Worm (Caenorhabditis elegans): Measurements from ENCODE around the gene C17B7.8.

DNA sequence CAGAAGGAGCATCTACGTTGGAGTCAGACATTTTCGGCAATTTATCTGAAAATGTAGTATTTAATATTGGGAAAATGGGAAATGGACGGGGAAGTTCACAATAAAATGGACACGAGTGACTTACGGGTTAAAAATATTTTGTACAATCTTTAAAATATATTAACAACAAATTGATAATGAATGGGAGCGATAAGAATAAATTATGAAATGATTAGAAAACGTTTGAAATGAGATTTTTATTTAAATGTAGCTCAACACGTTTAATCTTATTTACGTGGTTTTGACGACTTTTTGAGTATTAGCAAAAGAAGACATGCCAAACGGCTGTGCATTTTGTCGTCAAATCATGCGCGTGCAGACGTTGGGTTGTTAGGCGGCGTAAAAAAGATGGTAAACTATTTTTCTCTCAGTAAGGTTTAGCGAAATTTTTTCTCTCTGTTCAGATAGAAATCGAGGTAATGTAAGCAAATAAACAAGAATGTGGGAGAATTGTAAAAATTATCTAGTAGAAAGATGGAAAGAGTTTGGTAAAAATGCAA is 45.9 kb downstream of the C17B7.8 start, which contains the start of gene fbxa-64:
- TF ChIP-seq elt-3 (tag; optimal IDR thresholded peaks at IDR 0.05) = no peak
- no peak for TF ChIP-seq pha-4 (tag; optimal IDR thresholded peaks at IDR 0.05)
- TF ChIP-seq blmp-1 (tag; optimal IDR thresholded peaks at IDR 0.05) = no peak
- TF ChIP-seq snpc-4 (tag; optimal IDR thresholded peaks at IDR 0.05) = no peak
- no peak for TF ChIP-seq nhr-12 (tag; optimal IDR thresholded peaks at IDR 0.05)
- TF ChIP-seq zip-8 (tag; optimal IDR thresholded peaks at IDR 0.05) = no peak
- TF ChIP-seq tbx-8 (GFP tag; optimal IDR thresholded peaks at IDR 0.05) = no peak
- TF ChIP-seq lin-13 (tag; optimal IDR thresholded peaks at IDR 0.05) = no peak
- TF ChIP-seq M03D4.4 (tag; optimal IDR thresholded peaks at IDR 0.05) = no peak
- no peak for TF ChIP-seq sptf-1 (tag; optimal IDR thresholded peaks at IDR 0.05)
- no peak for TF ChIP-seq nhr-76 (tag; optimal IDR thresholded peaks at IDR 0.05)

Data from whole organism, mixed stage, embryonic.